Worm (Caenorhabditis elegans) whole organism, young adult: ENCODE data around the gene col-166.

Experiments
- F37B4.10 ChIP-seq: fragments of 200-800 bp; sonication (Bioruptor generic); IDR thresholded peaks from 2 replicates; pipeline ENCODE4 v1.3.6; 2022; ENCODE audit warnings: missing genetic modification characterization, missing compliant biosample characterization
- bed-2 ChIP-seq: fragments of 200-800 bp; sonication (Bioruptor generic); IDR thresholded peaks from 2 replicates; pipeline ENCODE4 v1.3.6; 2022; ENCODE audit warnings: missing genetic modification reagents, missing genetic modification characterization, missing compliant biosample characterization
- mxl-1 ChIP-seq: sonication (generic microtip); optimal IDR thresholded peaks from 2 replicates; lab custom pipeline; 2016; ENCODE audit warnings: missing genetic modification characterization, missing compliant biosample characterization

DNA sequence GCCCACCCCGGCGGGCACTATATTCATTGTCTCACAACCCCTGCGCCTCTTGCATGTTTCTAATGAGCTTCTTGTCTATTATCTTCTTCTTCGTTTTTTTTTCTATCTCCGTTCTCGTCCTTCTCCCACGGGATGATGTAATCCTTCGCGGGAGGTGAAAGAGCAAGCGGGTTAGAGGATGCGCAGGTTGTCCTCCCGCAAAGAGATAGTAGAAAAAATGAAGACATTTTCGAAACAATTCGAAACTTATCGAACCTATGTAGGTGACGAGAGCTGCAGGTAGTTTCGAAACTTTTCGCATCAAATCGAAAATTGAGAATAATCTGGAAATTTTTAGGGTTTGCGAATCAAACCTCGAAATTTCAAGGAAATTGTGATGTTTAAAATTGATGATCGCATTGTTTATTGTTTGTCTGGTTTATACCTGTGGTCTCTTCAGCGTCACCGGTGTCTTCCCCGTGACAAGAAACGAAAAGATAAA lies 29.5 kb upstream of the col-166 start:
- no peak for TF ChIP-seq F37B4.10 (GFP tag; lab: Robert Waterston, UW)
- TF ChIP-seq bed-2: no peak
- TF ChIP-seq mxl-1 (tag; lab: Kevin White, UChicago): no peak
